Worm (Caenorhabditis elegans) whole organism, mixed stage, embryonic: ENCODE data around the gene cdh-9.

Experiments used
- drap-1 ChIP-seq: fragments of 200-800 bp; sonication (Bioruptor generic); optimal IDR thresholded peaks from 3 replicates; lab custom pipeline; 2018; ENCODE audit warnings: mild to moderate bottlenecking, missing genetic modification characterization, missing compliant biosample characterization
- elt-1 ChIP-seq: sonication (generic microtip); optimal IDR thresholded peaks from 2 replicates; lab custom pipeline; 2017; ENCODE audit warnings: missing genetic modification characterization, mild to moderate bottlenecking, missing compliant biosample characterization, antibody characterized with exemption, moderate library complexity, borderline replicate concordance; ENCODE audit not compliant: insufficient read depth
- lin-13 ChIP-seq: fragments of 150-350 bp; optimal IDR thresholded peaks from 2 replicates; lab custom pipeline; 2014; ENCODE audit warnings: missing biosample characterization, missing genetic modification characterization
- lsy-2 ChIP-seq: fragments of 150-350 bp; optimal IDR thresholded peaks from 2 replicates; lab custom pipeline; 2014; ENCODE audit warnings: missing biosample characterization, missing genetic modification characterization
- nhr-237 ChIP-seq: fragments of 150-350 bp; optimal IDR thresholded peaks from 2 replicates; lab custom pipeline; 2014; ENCODE audit warnings: missing biosample characterization, missing genetic modification characterization
- pha-4 ChIP-seq: fragments of 150-350 bp; optimal IDR thresholded peaks from 2 replicates; lab custom pipeline; 2018; ENCODE audit warnings: missing biosample characterization, missing genetic modification reagents, missing genetic modification characterization
- snpc-4 ChIP-seq: fragments of 150-350 bp; optimal IDR thresholded peaks from 2 replicates; lab custom pipeline; 2014; ENCODE audit warnings: missing biosample characterization, missing genetic modification characterization
- tbx-8 ChIP-seq: fragments of 200-800 bp; sonication (Bioruptor generic); optimal IDR thresholded peaks from 2 replicates; lab custom pipeline; 2018; ENCODE audit warnings: mild to moderate bottlenecking, missing genetic modification characterization, moderate library complexity, missing compliant biosample characterization
- unc-39 ChIP-seq: fragments of 150-350 bp; optimal IDR thresholded peaks from 2 replicates; lab custom pipeline; 2014; ENCODE audit warnings: missing biosample characterization, missing genetic modification characterization
- unc-62 ChIP-seq: fragments of 150-350 bp; optimal IDR thresholded peaks from 2 replicates; lab custom pipeline; 2014; ENCODE audit warnings: missing biosample characterization, missing genetic modification reagents, missing genetic modification characterization
- ztf-11 ChIP-seq: fragments of 150-350 bp; optimal IDR thresholded peaks from 2 replicates; lab custom pipeline; 2014; ENCODE audit warnings: missing biosample characterization, missing genetic modification characterization

ce11 chrX:16566358-16566757 is 28.7 kb upstream of the cdh-9 start:
- TF ChIP-seq pha-4 (tag; lab: Kevin White, UChicago): no peak
- no peak for TF ChIP-seq nhr-237
- no peak for TF ChIP-seq lsy-2 (tag; lab: Kevin White, UChicago)
- TF ChIP-seq elt-1: no peak
- no peak for TF ChIP-seq snpc-4
- no peak for TF ChIP-seq drap-1 (GFP tag; lab: Kevin White, UChicago)
- TF ChIP-seq ztf-11 (tag; lab: Kevin White, UChicago): no peak
- no peak for TF ChIP-seq unc-39 (tag; lab: Kevin White, UChicago)
- TF ChIP-seq tbx-8 (GFP tag; lab: Kevin White, UChicago): no peak
- no peak for TF ChIP-seq unc-62
- no peak for TF ChIP-seq lin-13 (tag; lab: Kevin White, UChicago)
